Fruit fly (Drosophila melanogaster) whole organism, pupa: ENCODE measurements around the gene CG5498.

Experiments used
- CG10348 ChIP-seq: fragments of 200-800 bp; sonication (Bioruptor generic); IDR thresholded peaks from 2 replicates; pipeline ENCODE4 v1.3.6; 2022; ENCODE audit warnings: missing biosample characterization, missing genetic modification characterization
- CG9948 ChIP-seq: fragments of 200-800 bp; sonication (Bioruptor generic); optimal IDR thresholded peaks from 2 replicates; lab custom pipeline; 2018; ENCODE audit warnings: missing biosample characterization, mild to moderate bottlenecking, missing genetic modification characterization, moderate library complexity
- EcR ChIP-seq: fragments of 200-800 bp; sonication (Bioruptor generic); optimal IDR thresholded peaks from 3 replicates; lab custom pipeline; 2019; ENCODE audit warnings: missing biosample characterization, missing genetic modification characterization, mild to moderate bottlenecking, moderate library complexity, missing genetic modification reagents

DNA sequence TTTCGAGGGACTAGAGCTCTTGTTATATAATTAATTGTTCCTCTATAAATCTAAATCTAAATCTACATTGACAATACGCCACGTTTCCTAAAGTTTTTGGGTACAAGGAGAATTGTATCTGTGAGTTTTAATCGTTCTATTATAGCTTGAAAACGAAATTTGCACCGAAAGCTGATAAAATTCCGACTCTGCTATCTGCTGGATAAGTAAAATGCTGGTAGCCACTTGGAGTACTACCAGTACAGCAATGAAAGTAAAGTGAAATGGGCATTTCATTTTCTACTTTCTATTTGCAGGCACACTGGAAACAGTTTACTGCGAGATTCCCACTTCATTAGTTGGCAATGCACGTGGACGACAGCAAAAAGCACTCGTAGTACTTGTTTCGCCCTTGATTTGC lies 30.8 kb downstream of the CG5498 start, which contains the start of gene CG5618:
- TF ChIP-seq EcR (GFP tag; lab: Kevin White, UChicago) (no peak), CG10348 (GFP tag; lab: Robert Waterston, UW) (no peak), CG9948 (no peak)
